Worm (Caenorhabditis elegans) whole organism, L2 larva: ENCODE measurements around the gene T09F5.2.

Source experiments
- C34F6.9 ChIP-seq: fragments of 150-350 bp; optimal IDR thresholded peaks from 2 replicates; lab custom pipeline; 2014; ENCODE audit warnings: missing biosample characterization, missing genetic modification characterization
- F13H6.1 ChIP-seq: sonication (generic microtip); optimal IDR thresholded peaks from 2 replicates; lab custom pipeline; 2016; ENCODE audit warnings: missing genetic modification characterization, missing compliant biosample characterization
- Y55F3AM.14 ChIP-seq: fragments of 200-800 bp; sonication (Bioruptor generic); optimal IDR thresholded peaks from 2 replicates; lab custom pipeline; 2018; ENCODE audit warnings: mild to moderate bottlenecking, missing genetic modification characterization, missing compliant biosample characterization
- ZK546.5 ChIP-seq: sonication (generic microtip); optimal IDR thresholded peaks from 2 replicates; lab custom pipeline; 2017; ENCODE audit warnings: missing biosample characterization, missing genetic modification characterization
- alr-1 ChIP-seq: fragments of 150-350 bp; optimal IDR thresholded peaks from 2 replicates; lab custom pipeline; 2014; ENCODE audit warnings: missing biosample characterization, missing genetic modification characterization
- aly-2 ChIP-seq: fragments of 150-350 bp; optimal IDR thresholded peaks from 2 replicates; lab custom pipeline; 2014; ENCODE audit warnings: missing biosample characterization, missing genetic modification characterization
- ama-1 ChIP-seq: fragments of 150-350 bp; optimal IDR thresholded peaks from 2 replicates; lab custom pipeline; 2018; ENCODE audit warnings: inconsistent platforms
- blmp-1 ChIP-seq: sonication (generic microtip); optimal IDR thresholded peaks from 2 replicates; lab custom pipeline; 2017; ENCODE audit warnings: missing genetic modification characterization, mild to moderate bottlenecking, missing compliant biosample characterization, antibody characterized with exemption, moderate library complexity; ENCODE audit not compliant: insufficient read depth
- ceh-16 ChIP-seq: fragments of 150-350 bp; optimal IDR thresholded peaks from 2 replicates; lab custom pipeline; 2014; ENCODE audit warnings: missing biosample characterization, missing genetic modification characterization
- ceh-82 ChIP-seq: fragments of 150-350 bp; optimal IDR thresholded peaks from 2 replicates; lab custom pipeline; 2014; ENCODE audit warnings: missing biosample characterization, missing genetic modification characterization
- crh-2 ChIP-seq: sonication (generic microtip); optimal IDR thresholded peaks from 2 replicates; lab custom pipeline; 2017; ENCODE audit warnings: missing biosample characterization, missing genetic modification characterization
- dmd-4 ChIP-seq: sonication (generic microtip); optimal IDR thresholded peaks from 2 replicates; lab custom pipeline; 2017; ENCODE audit warnings: missing biosample characterization, missing genetic modification characterization
- elt-1 ChIP-seq: fragments of 150-350 bp; optimal IDR thresholded peaks from 2 replicates; lab custom pipeline; 2014; ENCODE audit warnings: missing biosample characterization, missing genetic modification characterization
- elt-3 ChIP-seq: sonication (generic microtip); optimal IDR thresholded peaks from 2 replicates; lab custom pipeline; 2017; ENCODE audit warnings: missing biosample characterization, missing genetic modification characterization
- fos-1 ChIP-seq: fragments of 150-350 bp; optimal IDR thresholded peaks from 2 replicates; lab custom pipeline; 2014; ENCODE audit warnings: missing biosample characterization, missing genetic modification characterization
- gmeb-1 ChIP-seq: fragments of 150-350 bp; optimal IDR thresholded peaks from 2 replicates; lab custom pipeline; 2014; ENCODE audit warnings: missing biosample characterization, missing genetic modification characterization
- lin-13 ChIP-seq: fragments of 150-350 bp; optimal IDR thresholded peaks from 2 replicates; lab custom pipeline; 2014; ENCODE audit warnings: missing biosample characterization, missing genetic modification reagents, missing genetic modification characterization
- lin-39 ChIP-seq: fragments of 150-350 bp; optimal IDR thresholded peaks from 2 replicates; lab custom pipeline; 2014; ENCODE audit warnings: missing biosample characterization, missing genetic modification reagents, missing genetic modification characterization
- lsy-2 ChIP-seq, 2 experiments: fragments of 150-350 bp in 1 of 2; sonication (generic microtip) in 1 of 2; optimal IDR thresholded peaks; 2 replicates each; lab custom pipeline; 2014 to 2017; ENCODE audit warnings: missing biosample characterization in 2 of 2, missing genetic modification characterization in 2 of 2
- mbf-1 ChIP-seq: sonication (generic microtip); optimal IDR thresholded peaks from 2 replicates; lab custom pipeline; 2017; ENCODE audit warnings: missing biosample characterization, missing genetic modification characterization
- nhr-10 ChIP-seq: sonication (generic microtip); optimal IDR thresholded peaks from 2 replicates; lab custom pipeline; 2017; ENCODE audit warnings: missing biosample characterization, missing genetic modification characterization
- nhr-11 ChIP-seq: fragments of 150-350 bp; optimal IDR thresholded peaks from 2 replicates; lab custom pipeline; 2014; ENCODE audit warnings: missing biosample characterization, missing genetic modification characterization
- nhr-12 ChIP-seq: fragments of 150-350 bp; optimal IDR thresholded peaks from 2 replicates; lab custom pipeline; 2014; ENCODE audit warnings: missing biosample characterization, missing genetic modification characterization
- nhr-129 ChIP-seq: fragments of 150-350 bp; optimal IDR thresholded peaks from 2 replicates; lab custom pipeline; 2014; ENCODE audit warnings: missing biosample characterization, missing genetic modification characterization
- nhr-21 ChIP-seq: fragments of 150-350 bp; optimal IDR thresholded peaks from 2 replicates; lab custom pipeline; 2014; ENCODE audit warnings: missing biosample characterization, missing genetic modification characterization
- nhr-237 ChIP-seq: fragments of 150-350 bp; optimal IDR thresholded peaks from 2 replicates; lab custom pipeline; 2014; ENCODE audit warnings: missing biosample characterization, missing genetic modification characterization
- nhr-25 ChIP-seq: fragments of 150-350 bp; sonication (generic microtip); optimal IDR thresholded peaks from 3 replicates; lab custom pipeline; 2014; ENCODE audit warnings: missing biosample characterization, missing genetic modification characterization
- nhr-6 ChIP-seq: fragments of 150-350 bp; optimal IDR thresholded peaks from 2 replicates; lab custom pipeline; 2014; ENCODE audit warnings: missing biosample characterization, missing genetic modification characterization
- nhr-77 ChIP-seq: fragments of 150-350 bp; optimal IDR thresholded peaks from 2 replicates; lab custom pipeline; 2014; ENCODE audit warnings: missing biosample characterization, missing genetic modification characterization
- sem-4 ChIP-seq: fragments of 150-350 bp; optimal IDR thresholded peaks from 2 replicates; lab custom pipeline; 2014; ENCODE audit warnings: missing biosample characterization, missing genetic modification reagents, missing genetic modification characterization
- sma-3 ChIP-seq: sonication (generic microtip); optimal IDR thresholded peaks from 2 replicates; lab custom pipeline; 2016; ENCODE audit warnings: missing genetic modification reagents, missing genetic modification characterization, missing compliant biosample characterization
- sma-9 ChIP-seq, 2 experiments: fragments of 150-350 bp in 1 of 2; sonication (generic microtip) in 1 of 2; optimal IDR thresholded peaks; 2 replicates each; lab custom pipeline; 2014 to 2016; ENCODE audit warnings: missing genetic modification characterization in 2 of 2, mild to moderate bottlenecking in 1 of 2, missing biosample characterization in 1 of 2, missing compliant biosample characterization in 1 of 2, missing genetic modification reagents in 1 of 2, moderate library complexity in 1 of 2
- snpc-4 ChIP-seq: fragments of 150-350 bp; optimal IDR thresholded peaks from 2 replicates; lab custom pipeline; 2014; ENCODE audit warnings: missing biosample characterization, missing genetic modification characterization
- unc-39 ChIP-seq: fragments of 150-350 bp; optimal IDR thresholded peaks from 2 replicates; lab custom pipeline; 2014; ENCODE audit warnings: missing biosample characterization, missing genetic modification characterization
- unc-55 ChIP-seq: fragments of 150-350 bp; sonication (generic microtip); optimal IDR thresholded peaks from 3 replicates; lab custom pipeline; 2014; ENCODE audit warnings: missing biosample characterization, missing genetic modification reagents, missing genetic modification characterization
- unc-62 ChIP-seq: fragments of 150-350 bp; optimal IDR thresholded peaks from 2 replicates; lab custom pipeline; 2014; ENCODE audit warnings: missing biosample characterization, missing genetic modification reagents, missing genetic modification characterization
- ztf-1 ChIP-seq: fragments of 200-800 bp; sonication (Bioruptor generic); conservative IDR thresholded peaks from 2 replicates; pipeline ENCODE4 v1.3.6; 2022; ENCODE audit warnings: missing genetic modification characterization, missing compliant biosample characterization
- ztf-4 ChIP-seq: fragments of 150-350 bp; optimal IDR thresholded peaks from 2 replicates; lab custom pipeline; 2014; ENCODE audit warnings: missing biosample characterization, missing genetic modification characterization

Gene T09F5.2

ce11 chrV:15143285-15143684, 7.5 kb upstream of the T09F5.2 start, which contains the start of gene K08F9.1:
K08F9.1 (minus strand) TSS chrV:15143385.
- TF ChIP-seq ztf-4 (tag; lab: Kevin White, UChicago) (no peak), ceh-82 (tag; lab: Kevin White, UChicago) (no peak)
- TF ChIP-seq, all 48 proteins: peak for 0

- TF ChIP-seq unc-55 (GFP tag; lab: Kevin White, UChicago) (peak; percentile 84), gmeb-1 (tag; lab: Kevin White, UChicago) (peak; percentile 72), sma-9 (GFP tag; optimal IDR thresholded peaks at IDR 0.05; lab: Kevin White, UChicago) (peak; percentile 46), sma-9 (tag; optimal IDR thresholded peaks at IDR 0.05; lab: Kevin White, UChicago) (no peak), alr-1 (tag; lab: Kevin White, UChicago) (no peak), lin-13 (peak; percentile 66), nhr-129 (tag; lab: Kevin White, UChicago) (peak; percentile 48), blmp-1 (tag; lab: Kevin White, UChicago) (peak; percentile 100), crh-2 (tag; lab: Kevin White, UChicago) (peak; percentile 48), mbf-1 (tag; lab: Kevin White, UChicago) (no peak), snpc-4 (tag; lab: Kevin White, UChicago) (no peak), F13H6.1 (tag; lab: Kevin White, UChicago) (no peak), nhr-12 (tag; lab: Kevin White, UChicago) (no peak), C34F6.9 (tag; lab: Kevin White, UChicago) (peak; percentile 78), Y55F3AM.14 (GFP tag; lab: Kevin White, UChicago) (no peak), sem-4 (tag; lab: Kevin White, UChicago) (peak; percentile 2), sma-3 (GFP tag; lab: Kevin White, UChicago) (peak; percentile 68), nhr-21 (peak; percentile 26), nhr-10 (no peak), nhr-25 (tag; lab: Kevin White, UChicago) (peak; percentile 68), fos-1 (tag; lab: Kevin White, UChicago) (peak; percentile 47)
Measured at ce11 chrV:15143798-15144197, 7.0 kb upstream of the T09F5.2 start, which contains the start of gene K08F9.4. K08F9.4 (plus strand) TSS chrV:15144019.

- TF ChIP-seq aly-2 (tag; lab: Kevin White, UChicago) (no peak), lsy-2 (tag; optimal IDR thresholded peaks at IDR 0.05; lab: Kevin White, UChicago) (no peak), nhr-77 (tag; lab: Kevin White, UChicago) (no peak), dmd-4 (tag; lab: Kevin White, UChicago) (no peak), crh-2 (tag; lab: Kevin White, UChicago) (no peak), ceh-82 (tag; lab: Kevin White, UChicago) (no peak), Y55F3AM.14 (GFP tag; lab: Kevin White, UChicago) (no peak), unc-39 (tag; lab: Kevin White, UChicago) (no peak), nhr-237 (tag; lab: Kevin White, UChicago) (no peak), sma-9 (GFP tag; optimal IDR thresholded peaks at IDR 0.05; lab: Kevin White, UChicago) (no peak), sma-9 (tag; optimal IDR thresholded peaks at IDR 0.05; lab: Kevin White, UChicago) (no peak), ZK546.5 (tag; lab: Kevin White, UChicago) (no peak), ztf-1 (GFP tag; lab: Robert Waterston, UW) (no peak), elt-1 (tag; lab: Kevin White, UChicago) (no peak), unc-62 (GFP tag; lab: Kevin White, UChicago) (no peak), alr-1 (tag; lab: Kevin White, UChicago) (no peak), sem-4 (tag; lab: Kevin White, UChicago) (no peak)
Measured at ce11 chrV:15147776-15148175, 3.0 kb upstream of the T09F5.2 start, which contains the start of gene T09F5.20. T09F5.20 (minus strand) TSS chrV:15147876.

- no peak for TF ChIP-seq elt-1 (tag; lab: Kevin White, UChicago)
- TF ChIP-seq nhr-21: no peak
Measured at ce11 chrV:15148800-15149199, 2.0 kb upstream of the T09F5.2 start, which contains the start of gene T09F5.1. T09F5.1 (plus strand) TSS chrV:15149100.

ce11 chrV:15150176-15150575, 585 bp upstream of the T09F5.2 start:
- TF ChIP-seq ama-1 (lab: Kevin White, UChicago): no peak
- no peak for TF ChIP-seq nhr-25 (tag; lab: Kevin White, UChicago)
- no peak for TF ChIP-seq nhr-12 (tag; lab: Kevin White, UChicago)
- TF ChIP-seq gmeb-1 (tag; lab: Kevin White, UChicago): no peak
- TF ChIP-seq C34F6.9 (tag; lab: Kevin White, UChicago): no peak
- no peak for TF ChIP-seq fos-1 (tag; lab: Kevin White, UChicago)
- TF ChIP-seq lin-39 (tag; lab: Kevin White, UChicago): no peak
- TF ChIP-seq crh-2 (tag; lab: Kevin White, UChicago): no peak
- no peak for TF ChIP-seq nhr-6 (tag; lab: Kevin White, UChicago)
- no peak for TF ChIP-seq ceh-16 (tag; lab: Kevin White, UChicago)
- TF ChIP-seq nhr-21: no peak
- no peak for TF ChIP-seq elt-3 (tag; lab: Kevin White, UChicago)
- TF ChIP-seq unc-62 (GFP tag; lab: Kevin White, UChicago): no peak
- TF ChIP-seq nhr-11 (tag; lab: Kevin White, UChicago): no peak
- no peak for TF ChIP-seq nhr-237 (tag; lab: Kevin White, UChicago)
